Worm (Caenorhabditis elegans): ENCODE data around the gene C34F11.2.

- TF ChIP-seq tab-1 (GFP tag; IDR thresholded peaks at IDR 0.05): no peak
- no peak for TF ChIP-seq med-1 (GFP tag; optimal IDR thresholded peaks at IDR 0.05; ENCODE audit: insufficient read depth)
- no peak for TF ChIP-seq ref-1 (GFP tag; conservative IDR thresholded peaks at IDR 0.05)
Observed at ce11 chrII:5186870-5187269, 25.2 kb upstream of the C34F11.2 start.

All from whole organism, midembryonic.